Fruit fly (Drosophila melanogaster) whole organism, embryonic: Measurements from ENCODE around the gene Syx16.

ENCODE experiments used
- Atf6 ChIP-seq: fragments of 200-800 bp; sonication (Bioruptor generic); IDR thresholded peaks from 2 replicates; pipeline ENCODE4 v1.3.6; 2022; ENCODE audit warnings: missing biosample characterization, missing genetic modification characterization
- Bteb2 ChIP-seq: fragments of 200-800 bp; sonication (Bioruptor generic); optimal IDR thresholded peaks from 2 replicates; lab custom pipeline; 2016; ENCODE audit warnings: missing biosample characterization, missing genetic modification characterization
- CG10209 ChIP-seq: fragments of 200-800 bp; sonication (Bioruptor generic); optimal IDR thresholded peaks from 3 replicates; lab custom pipeline; 2017; ENCODE audit warnings: missing biosample characterization, mild to moderate bottlenecking, missing genetic modification characterization, missing genetic modification reagents
- CG10321 ChIP-seq: fragments of 200-800 bp; sonication (Bioruptor generic); IDR thresholded peaks from 2 replicates; pipeline ENCODE4 v1.3.6; 2022; ENCODE audit warnings: missing biosample characterization, missing genetic modification characterization
- CG10565 ChIP-seq: fragments of 200-800 bp; sonication (Bioruptor generic); optimal IDR thresholded peaks from 3 replicates; lab custom pipeline; 2016; ENCODE audit warnings: missing biosample characterization, mild to moderate bottlenecking, missing genetic modification characterization
- CG1647 ChIP-seq: fragments of 200-800 bp; sonication (Bioruptor generic); optimal IDR thresholded peaks from 3 replicates; lab custom pipeline; 2016; ENCODE audit warnings: missing biosample characterization, missing genetic modification characterization
- CG17328 ChIP-seq: fragments of 200-800 bp; sonication (Bioruptor generic); IDR thresholded peaks from 2 replicates; pipeline ENCODE4 v1.3.6; 2022; ENCODE audit warnings: missing biosample characterization, missing genetic modification characterization
- CG17361 ChIP-seq: fragments of 200-800 bp; sonication (Bioruptor generic); IDR thresholded peaks from 3 replicates; pipeline ENCODE4 v1.3.6; 2022; ENCODE audit warnings: missing biosample characterization, missing genetic modification characterization
- CG17802 ChIP-seq: fragments of 200-800 bp; sonication (Bioruptor generic); optimal IDR thresholded peaks from 2 replicates; lab custom pipeline; 2018; ENCODE audit warnings: missing biosample characterization, mild to moderate bottlenecking, missing genetic modification characterization, moderate library complexity
- CG30431 ChIP-seq: fragments of 200-800 bp; sonication (Bioruptor generic); optimal IDR thresholded peaks from 2 replicates; lab custom pipeline; 2017; ENCODE audit warnings: missing biosample characterization, missing genetic modification characterization
- CG3163 ChIP-seq: fragments of 200-800 bp; sonication (Bioruptor generic); optimal IDR thresholded peaks from 3 replicates; lab custom pipeline; 2016; ENCODE audit warnings: missing biosample characterization, missing genetic modification characterization
- CG32767 ChIP-seq: fragments of 200-800 bp; sonication (Bioruptor generic); IDR thresholded peaks from 2 replicates; pipeline ENCODE4 v1.3.6; 2022; ENCODE audit warnings: missing biosample characterization, missing genetic modification characterization
- CG3281 ChIP-seq: fragments of 200-800 bp; sonication (Bioruptor generic); optimal IDR thresholded peaks from 3 replicates; lab custom pipeline; 2017; ENCODE audit warnings: missing biosample characterization, mild to moderate bottlenecking, missing genetic modification characterization
- CG4617 ChIP-seq: fragments of 200-800 bp; sonication (Bioruptor generic); optimal IDR thresholded peaks from 3 replicates; lab custom pipeline; 2016; ENCODE audit warnings: missing biosample characterization, missing genetic modification characterization, borderline replicate concordance
- CG4854 ChIP-seq: fragments of 200-800 bp; sonication (Bioruptor generic); optimal IDR thresholded peaks from 2 replicates; lab custom pipeline; 2016; ENCODE audit warnings: missing biosample characterization, missing genetic modification characterization, inconsistent platforms
- CG7928 ChIP-seq: fragments of 200-800 bp; sonication (Bioruptor generic); optimal IDR thresholded peaks from 2 replicates; lab custom pipeline; 2017; ENCODE audit warnings: missing biosample characterization, mild to moderate bottlenecking, missing genetic modification characterization
- Drgx ChIP-seq: fragments of 200-800 bp; sonication (Bioruptor generic); IDR thresholded peaks from 2 replicates; pipeline ENCODE4 v1.3.6; 2022; ENCODE audit warnings: missing biosample characterization, missing genetic modification characterization
- Ets65A ChIP-seq: fragments of 200-800 bp; sonication (Bioruptor generic); peaks from one replicate; lab custom pipeline; 2016; ENCODE audit warnings: missing biosample characterization, missing genetic modification characterization
- GATAe ChIP-seq: fragments of 200-800 bp; sonication (Bioruptor generic); conservative IDR thresholded peaks from 2 replicates; pipeline ENCODE4 v1.3.6; 2022; ENCODE audit warnings: missing biosample characterization, missing genetic modification characterization
- Hr3 ChIP-seq: fragments of 200-800 bp; sonication (Bioruptor generic); optimal IDR thresholded peaks from 3 replicates; lab custom pipeline; 2016; ENCODE audit warnings: missing biosample characterization, missing genetic modification characterization
- Kr ChIP-seq: fragments of 200-800 bp; sonication (Bioruptor generic); optimal IDR thresholded peaks from 2 replicates; lab custom pipeline; 2017; ENCODE audit warnings: missing biosample characterization, mild to moderate bottlenecking, missing genetic modification characterization
- MTF-1 ChIP-seq: fragments of 200-800 bp; sonication (Bioruptor generic); optimal IDR thresholded peaks from 2 replicates; lab custom pipeline; 2018; ENCODE audit warnings: missing biosample characterization, mild to moderate bottlenecking, missing genetic modification characterization, borderline replicate concordance
- Nf-YB ChIP-seq: fragments of 200-800 bp; sonication (Bioruptor generic); optimal IDR thresholded peaks from 3 replicates; lab custom pipeline; 2019; ENCODE audit warnings: missing biosample characterization, mild to moderate bottlenecking, missing genetic modification characterization, moderate library complexity
- Optix ChIP-seq: fragments of 200-800 bp; sonication (Bioruptor generic); IDR thresholded peaks from 3 replicates; pipeline ENCODE4 v1.3.6; 2022; ENCODE audit warnings: missing biosample characterization, missing genetic modification characterization
- Sry-β ChIP-seq: fragments of 200-800 bp; sonication (Bioruptor generic); optimal IDR thresholded peaks from 2 replicates; lab custom pipeline; 2018; ENCODE audit warnings: missing biosample characterization, mild to moderate bottlenecking, missing genetic modification characterization, moderate library complexity
- Taf1 ChIP-seq: fragments of 200-800 bp; sonication (Bioruptor generic); IDR thresholded peaks from 2 replicates; pipeline ENCODE4 v1.3.6; 2022; ENCODE audit warnings: missing biosample characterization, missing genetic modification characterization
- Xbp1 ChIP-seq: fragments of 200-800 bp; sonication (Bioruptor generic); optimal IDR thresholded peaks from 3 replicates; lab custom pipeline; 2016; ENCODE audit warnings: missing biosample characterization, mild to moderate bottlenecking, missing genetic modification characterization
- cas ChIP-seq: fragments of 200-800 bp; sonication (Bioruptor generic); IDR thresholded peaks from 2 replicates; pipeline ENCODE4 v1.3.6; 2022; ENCODE audit warnings: missing biosample characterization, missing genetic modification characterization
- cato ChIP-seq: fragments of 200-800 bp; sonication (Bioruptor generic); optimal IDR thresholded peaks from 2 replicates; lab custom pipeline; 2016; ENCODE audit warnings: missing biosample characterization, missing genetic modification characterization, borderline replicate concordance
- dmrt99B ChIP-seq: fragments of 200-800 bp; sonication (Bioruptor generic); optimal IDR thresholded peaks from 2 replicates; lab custom pipeline; 2018; ENCODE audit warnings: missing biosample characterization, mild to moderate bottlenecking, missing genetic modification characterization, moderate library complexity
- hth ChIP-seq: fragments of >200 bp; optimal IDR thresholded peaks from 2 replicates; lab custom pipeline; 2017; ENCODE audit warnings: inconsistent platforms
- inv ChIP-seq: fragments of 200-800 bp; sonication (Bioruptor generic); IDR thresholded peaks from 2 replicates; pipeline ENCODE4 v1.3.6; 2022; ENCODE audit warnings: missing biosample characterization, missing genetic modification characterization; ENCODE audit not compliant: partially characterized antibody
- mam ChIP-seq: fragments of 200-800 bp; sonication (Bioruptor generic); optimal IDR thresholded peaks from 3 replicates; lab custom pipeline; 2016; ENCODE audit warnings: missing biosample characterization, missing genetic modification characterization
- mirr ChIP-seq: fragments of 200-800 bp; sonication (Bioruptor generic); optimal IDR thresholded peaks from 3 replicates; lab custom pipeline; 2018; ENCODE audit warnings: missing biosample characterization, mild to moderate bottlenecking, missing genetic modification characterization
- nerfin-1 ChIP-seq: fragments of 200-800 bp; sonication (Bioruptor generic); optimal IDR thresholded peaks from 3 replicates; lab custom pipeline; 2019; ENCODE audit warnings: missing biosample characterization, mild to moderate bottlenecking, missing genetic modification characterization, moderate library complexity
- nom ChIP-seq: fragments of 200-800 bp; sonication (Bioruptor generic); optimal IDR thresholded peaks from 2 replicates; lab custom pipeline; 2017; ENCODE audit warnings: missing biosample characterization, missing genetic modification characterization, mild to moderate bottlenecking, moderate library complexity, missing genetic modification reagents
- psq ChIP-seq: fragments of 200-800 bp; sonication (Bioruptor generic); optimal IDR thresholded peaks from 2 replicates; lab custom pipeline; 2017; ENCODE audit warnings: missing biosample characterization, missing genetic modification characterization
- sim ChIP-seq: fragments of 200-800 bp; sonication (Bioruptor generic); IDR thresholded peaks from 2 replicates; pipeline ENCODE4 v1.3.6; 2022; ENCODE audit warnings: missing biosample characterization, missing genetic modification characterization
- slp2 ChIP-seq: fragments of 200-800 bp; sonication (Bioruptor generic); optimal IDR thresholded peaks from 2 replicates; lab custom pipeline; 2016; ENCODE audit warnings: missing biosample characterization, missing genetic modification characterization
- sr ChIP-seq: fragments of 200-800 bp; sonication (Bioruptor generic); IDR thresholded peaks from 3 replicates; pipeline ENCODE4 v1.3.6; 2022; ENCODE audit warnings: missing biosample characterization, missing genetic modification characterization
- tio ChIP-seq: fragments of 200-800 bp; sonication (Bioruptor generic); optimal IDR thresholded peaks from 2 replicates; lab custom pipeline; 2017; ENCODE audit warnings: missing biosample characterization, missing genetic modification characterization, inconsistent platforms
- zfh2 ChIP-seq: fragments of 200-800 bp; sonication (Bioruptor generic); optimal IDR thresholded peaks from 2 replicates; lab custom pipeline; 2016; ENCODE audit warnings: missing biosample characterization, missing genetic modification characterization

Gene Syx16

dm6 chrX:20419313-20419712 lies 25.8 kb upstream of the Syx16 start, which contains the start of gene Obp19d:
Obp19d (plus strand) TSS chrX:20419613.
- no peak for TF ChIP-seq slp2 (GFP tag; lab: Kevin White, UChicago)
- no peak for TF ChIP-seq mam (GFP tag; lab: Kevin White, UChicago)
- TF ChIP-seq CG32767 (GFP tag; lab: Robert Waterston, UW) = no peak
- TF ChIP-seq nom (GFP tag; lab: Kevin White, UChicago) = no peak
- no peak for TF ChIP-seq CG3163 (GFP tag; lab: Kevin White, UChicago)

dm6 chrX:20418864-20419263 lies 25.3 kb upstream of the Syx16 start, which contains the start of gene Obp19c:
Obp19c (minus strand) TSS chrX:20418964.
- TF ChIP-seq dmrt99B (tag; lab: Kevin White, UChicago) = no peak
- no peak for TF ChIP-seq Sry-β
- no peak for TF ChIP-seq zfh2 (GFP tag; lab: Kevin White, UChicago)
- no peak for TF ChIP-seq Nf-YB (GFP tag; lab: Kevin White, UChicago)
- no peak for TF ChIP-seq MTF-1 (GFP tag; lab: Kevin White, UChicago)
- TF ChIP-seq Xbp1 = no peak
- TF ChIP-seq cas (GFP tag; lab: Robert Waterston, UW) = no peak
- no peak for TF ChIP-seq inv (GFP tag; lab: Robert Waterston, UW)
- no peak for TF ChIP-seq CG4854
- no peak for TF ChIP-seq CG17802 (tag; lab: Kevin White, UChicago)
- TF ChIP-seq nerfin-1 (tag; lab: Kevin White, UChicago) = no peak
- TF ChIP-seq Optix = no peak
- no peak for TF ChIP-seq hth (lab: Kevin White, UChicago)
- TF ChIP-seq mirr (GFP tag; lab: Kevin White, UChicago) = no peak
- TF ChIP-seq cato = no peak
- no peak for TF ChIP-seq GATAe (GFP tag; lab: Robert Waterston, UW)
- TF ChIP-seq CG4617 (GFP tag; lab: Kevin White, UChicago) = no peak
- TF ChIP-seq Bteb2 (GFP tag; lab: Kevin White, UChicago) = no peak
- TF ChIP-seq CG30431 (GFP tag; lab: Kevin White, UChicago) = no peak
- no peak for TF ChIP-seq Ets65A (GFP tag; lab: Kevin White, UChicago)

- no peak for TF ChIP-seq CG17361
- no peak for TF ChIP-seq CG1647
- no peak for TF ChIP-seq Hr3
- no peak for TF ChIP-seq CG10209 (GFP tag; lab: Kevin White, UChicago)
- TF ChIP-seq sim = no peak
- TF ChIP-seq psq (GFP tag; lab: Kevin White, UChicago) = no peak
- TF ChIP-seq CG17328 (GFP tag; lab: Robert Waterston, UW) = no peak
- TF ChIP-seq, all 482 proteins: peak for 0
Measured at dm6 chrX:20416433-20416832, 22.9 kb upstream of the Syx16 start, which contains the start of gene Obp19b. Obp19b (plus strand) TSS chrX:20416733.

- TF ChIP-seq Atf6 (GFP tag; lab: Robert Waterston, UW) (no peak), CG10321 (GFP tag; lab: Robert Waterston, UW) (no peak), Kr (GFP tag; lab: Kevin White, UChicago) (no peak), CG7928 (GFP tag; lab: Kevin White, UChicago) (no peak), tio (GFP tag; lab: Kevin White, UChicago) (no peak), Drgx (GFP tag; lab: Robert Waterston, UW) (no peak), CG17361 (no peak), nom (GFP tag; lab: Kevin White, UChicago) (no peak), CG10565 (GFP tag; lab: Kevin White, UChicago) (no peak), CG3281 (GFP tag; lab: Kevin White, UChicago) (no peak), sr (GFP tag; lab: Robert Waterston, UW) (no peak), Taf1 (no peak)
Measured at dm6 chrX:20415444-20415843, 21.9 kb upstream of the Syx16 start, which contains the start of gene Obp19a. Obp19a (plus strand) TSS chrX:20415744.
